Fruit fly (Drosophila melanogaster) whole organism, adult: ENCODE data around the gene MICU3.

Experiments used
- CG5204 ChIP-seq: fragments of 200-800 bp; sonication (Bioruptor generic); optimal IDR thresholded peaks from 2 replicates; lab custom pipeline; 2016; ENCODE audit warnings: missing biosample characterization, missing genetic modification characterization
- Hr96 ChIP-seq: fragments of 200-800 bp; sonication (Bioruptor generic); optimal IDR thresholded peaks from 2 replicates; lab custom pipeline; 2016; ENCODE audit warnings: missing biosample characterization, missing genetic modification characterization
- bab1 ChIP-seq: fragments of 200-800 bp; sonication (Bioruptor generic); optimal IDR thresholded peaks from 3 replicates; lab custom pipeline; 2019; ENCODE audit warnings: missing biosample characterization, mild to moderate bottlenecking, missing genetic modification characterization, moderate library complexity
- cnc ChIP-seq, 2 experiments: fragments of >200 bp; optimal IDR thresholded peaks; 2 replicates each; lab custom pipeline; 2017

DNA sequence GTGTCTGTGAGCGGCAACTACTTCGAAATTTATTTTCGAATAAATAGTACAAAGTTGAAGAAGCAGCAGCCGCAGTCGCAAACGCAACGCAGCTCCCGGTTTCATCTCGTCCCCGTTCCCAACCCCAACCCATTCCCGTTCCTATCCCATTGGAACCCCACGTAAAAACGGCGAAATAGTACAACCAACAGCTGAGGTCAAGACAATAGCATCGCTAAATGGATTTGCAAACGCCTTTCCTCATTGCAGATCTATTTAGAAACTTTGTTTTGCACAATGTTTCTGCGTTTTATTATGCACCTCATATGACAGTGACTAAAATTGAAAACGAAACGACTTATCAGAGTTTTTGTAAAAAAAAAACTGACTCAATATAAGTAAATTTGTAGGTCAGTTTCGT lies 44.3 kb downstream of the MICU3 start:
- TF ChIP-seq Hr96 (GFP tag; lab: Kevin White, UChicago) (no peak), CG5204 (GFP tag; lab: Kevin White, UChicago) (no peak), bab1 (GFP tag; lab: Kevin White, UChicago) (no peak), cnc (optimal IDR thresholded peaks at IDR 0.05; lab: Kevin White, UChicago) (no peak)
